Worm (Caenorhabditis elegans) whole organism, young adult: ENCODE results near the gene cest-9.2.

Experiments used
- B0035.1 ChIP-seq: sonication (generic microtip); optimal IDR thresholded peaks from 2 replicates; lab custom pipeline; 2016; ENCODE audit warnings: missing genetic modification characterization, mild to moderate bottlenecking, missing compliant biosample characterization, missing genotype, missing genetic modification reagents
- C06A6.2 ChIP-seq: fragments of 200-800 bp; sonication (Bioruptor generic); conservative IDR thresholded peaks from 2 replicates; pipeline ENCODE4 v1.3.6; 2022; ENCODE audit warnings: missing genetic modification characterization, missing compliant biosample characterization
- F37B4.10 ChIP-seq: fragments of 200-800 bp; sonication (Bioruptor generic); IDR thresholded peaks from 2 replicates; pipeline ENCODE4 v1.3.6; 2022; ENCODE audit warnings: missing genetic modification characterization, missing compliant biosample characterization
- F57A8.1 ChIP-seq: fragments of 200-800 bp; sonication (Bioruptor generic); optimal IDR thresholded peaks from 2 replicates; lab custom pipeline; 2018; ENCODE audit warnings: mild to moderate bottlenecking, missing genetic modification characterization, moderate library complexity, missing compliant biosample characterization
- F57C9.4 ChIP-seq: sonication (generic microtip); optimal IDR thresholded peaks from 2 replicates; lab custom pipeline; 2017; ENCODE audit warnings: mild to moderate bottlenecking, missing genetic modification characterization, missing compliant biosample characterization
- K12H6.12 ChIP-seq: fragments of 200-800 bp; sonication (Bioruptor generic); optimal IDR thresholded peaks from 2 replicates; lab custom pipeline; 2018; ENCODE audit warnings: mild to moderate bottlenecking, missing genetic modification characterization, missing compliant biosample characterization
- Y56A3A.18 ChIP-seq: fragments of 200-800 bp; sonication (Bioruptor generic); IDR thresholded peaks from 2 replicates; pipeline ENCODE4 v1.3.6; 2022; ENCODE audit warnings: missing genetic modification reagents, missing genetic modification characterization, missing compliant biosample characterization
- Y67H2A.10 ChIP-seq: fragments of 200-800 bp; sonication (Bioruptor generic); conservative IDR thresholded peaks from 2 replicates; pipeline ENCODE4 v1.3.6; 2022; ENCODE audit warnings: missing genetic modification reagents, missing genetic modification characterization, missing compliant biosample characterization
- Y79H2A.3 ChIP-seq: fragments of 200-800 bp; sonication (Bioruptor generic); conservative IDR thresholded peaks from 2 replicates; pipeline ENCODE4 v1.3.6; 2022; ENCODE audit warnings: missing genetic modification reagents, missing genetic modification characterization, missing compliant biosample characterization
- ama-1 ChIP-seq, 3 experiments: fragments of 150-350 bp in 1 of 3; sonication (generic microtip) in 2 of 3; optimal IDR thresholded peaks; 2 replicates each; lab custom pipeline; 2014 to 2018; ENCODE audit warnings: missing biosample characterization in 2 of 3, missing genetic modification characterization in 2 of 3, missing genetic modification reagents in 2 of 3
- aptf-3 ChIP-seq: fragments of 200-800 bp; sonication (Bioruptor generic); IDR thresholded peaks from 2 replicates; pipeline ENCODE4 v1.3.6; 2022; ENCODE audit warnings: missing genetic modification characterization, missing compliant biosample characterization
- athp-1 ChIP-seq: sonication (generic microtip); optimal IDR thresholded peaks from 2 replicates; lab custom pipeline; 2017; ENCODE audit warnings: mild to moderate bottlenecking, missing genetic modification characterization, missing compliant biosample characterization
- ceh-27 ChIP-seq: fragments of 200-800 bp; sonication (Bioruptor generic); optimal IDR thresholded peaks from 2 replicates; lab custom pipeline; 2018; ENCODE audit warnings: mild to moderate bottlenecking, missing genetic modification characterization, moderate library complexity, missing compliant biosample characterization
- die-1 ChIP-seq: sonication (generic microtip); optimal IDR thresholded peaks from 2 replicates; lab custom pipeline; 2016; ENCODE audit warnings: missing genotype, mild to moderate bottlenecking, missing genetic modification characterization, missing compliant biosample characterization
- dpl-1 ChIP-seq: fragments of 150-350 bp; optimal IDR thresholded peaks from 2 replicates; lab custom pipeline; 2014; ENCODE audit warnings: missing biosample characterization, missing genetic modification reagents, missing genetic modification characterization
- egrh-3 ChIP-seq: fragments of 200-800 bp; sonication (Bioruptor generic); IDR thresholded peaks from 2 replicates; pipeline ENCODE4 v1.3.6; 2022; ENCODE audit warnings: missing genetic modification reagents, missing genetic modification characterization, missing compliant biosample characterization
- him-1 ChIP-seq: sonication (generic microtip); optimal IDR thresholded peaks from 2 replicates; lab custom pipeline; 2016; ENCODE audit warnings: missing genotype, missing genetic modification reagents, missing genetic modification characterization, missing compliant biosample characterization
- hlh-26 ChIP-seq: fragments of 200-800 bp; sonication (Bioruptor generic); conservative IDR thresholded peaks from 2 replicates; pipeline ENCODE4 v1.3.6; 2022; ENCODE audit warnings: missing genetic modification reagents, missing genetic modification characterization, missing compliant biosample characterization
- hsf-1 ChIP-seq: fragments of 200-800 bp; sonication (Bioruptor generic); IDR thresholded peaks from 2 replicates; pipeline ENCODE4 v1.3.6; 2022; ENCODE audit warnings: missing genetic modification reagents, missing genetic modification characterization, missing compliant biosample characterization
- let-607 ChIP-seq, 2 experiments: fragments of 200-800 bp in 1 of 2; sonication (Bioruptor generic) in 1 of 2; sonication (generic microtip) in 1 of 2; optimal IDR thresholded peaks; 2 replicates each; lab custom pipeline; 2016 to 2018; ENCODE audit warnings: mild to moderate bottlenecking in 2 of 2, missing compliant biosample characterization in 2 of 2, missing genetic modification characterization in 2 of 2, moderate library complexity in 2 of 2, missing genotype in 1 of 2
- lin-35 ChIP-seq, 3 experiments: fragments of 150-350 bp in 2 of 3; sonication (generic microtip) in 1 of 3; optimal IDR thresholded peaks; 2 replicates each; lab custom pipeline; 2014 to 2018; ENCODE audit warnings: missing biosample characterization in 3 of 3, missing genetic modification characterization in 3 of 3, missing genetic modification reagents in 3 of 3
- lin-54 ChIP-seq: fragments of 200-800 bp; sonication (Bioruptor generic); optimal IDR thresholded peaks from 2 replicates; lab custom pipeline; 2018; ENCODE audit warnings: mild to moderate bottlenecking, missing genetic modification characterization, missing compliant biosample characterization
- madf-3 ChIP-seq: fragments of 200-800 bp; sonication (Bioruptor generic); IDR thresholded peaks from 2 replicates; pipeline ENCODE4 v1.3.6; 2022; ENCODE audit warnings: missing genetic modification reagents, missing genetic modification characterization, missing compliant biosample characterization
- madf-6 ChIP-seq: fragments of 200-800 bp; sonication (Bioruptor generic); IDR thresholded peaks from 2 replicates; pipeline ENCODE4 v1.3.6; 2022; ENCODE audit warnings: missing genetic modification reagents, missing genetic modification characterization, missing compliant biosample characterization
- mcd-1 ChIP-seq: fragments of 200-800 bp; sonication (Bioruptor generic); IDR thresholded peaks from 2 replicates; pipeline ENCODE4 v1.3.6; 2022; ENCODE audit warnings: missing genetic modification reagents, missing genetic modification characterization, missing compliant biosample characterization
- mel-28 ChIP-seq: sonication (generic microtip); optimal IDR thresholded peaks from 2 replicates; lab custom pipeline; 2016; ENCODE audit warnings: borderline replicate concordance, mild to moderate bottlenecking, missing genetic modification characterization, missing compliant biosample characterization
- nfya-1 ChIP-seq: sonication (generic microtip); optimal IDR thresholded peaks from 2 replicates; lab custom pipeline; 2017; ENCODE audit warnings: antibody characterized with exemption, missing compliant biosample characterization, missing genetic modification characterization, borderline replicate concordance; ENCODE audit not compliant: insufficient read depth
- nfya-2 ChIP-seq: fragments of 200-800 bp; sonication (Bioruptor generic); IDR thresholded peaks from 2 replicates; pipeline ENCODE4 v1.3.6; 2022; ENCODE audit warnings: missing genetic modification reagents, missing genetic modification characterization, missing compliant biosample characterization
- nfyb-1 ChIP-seq: fragments of 200-800 bp; sonication (Bioruptor generic); IDR thresholded peaks from 2 replicates; pipeline ENCODE4 v1.3.6; 2022; ENCODE audit warnings: missing genetic modification reagents, missing genetic modification characterization, missing compliant biosample characterization
- nhr-120 ChIP-seq: fragments of 200-800 bp; sonication (Bioruptor generic); IDR thresholded peaks from 2 replicates; pipeline ENCODE4 v1.3.6; 2022; ENCODE audit warnings: missing genetic modification characterization, missing compliant biosample characterization
- nhr-179 ChIP-seq: sonication (generic microtip); optimal IDR thresholded peaks from 2 replicates; lab custom pipeline; 2016; ENCODE audit warnings: mild to moderate bottlenecking, missing genetic modification characterization, missing compliant biosample characterization
- nhr-27 ChIP-seq: fragments of 200-800 bp; sonication (Bioruptor generic); optimal IDR thresholded peaks from 2 replicates; lab custom pipeline; 2018; ENCODE audit warnings: mild to moderate bottlenecking, missing genetic modification characterization, moderate library complexity, missing compliant biosample characterization
- nhr-80 ChIP-seq: sonication (generic microtip); optimal IDR thresholded peaks from 2 replicates; lab custom pipeline; 2016; ENCODE audit warnings: missing genetic modification characterization, missing compliant biosample characterization
- nhr-90 ChIP-seq: sonication (generic microtip); optimal IDR thresholded peaks from 2 replicates; lab custom pipeline; 2016; ENCODE audit warnings: missing genotype, mild to moderate bottlenecking, missing genetic modification characterization, missing compliant biosample characterization
- pbrm-1 ChIP-seq: fragments of 200-800 bp; sonication (Bioruptor generic); IDR thresholded peaks from 2 replicates; pipeline ENCODE4 v1.3.6; 2022; ENCODE audit warnings: missing genetic modification reagents, missing genetic modification characterization, missing compliant biosample characterization
- rcor-1 ChIP-seq: fragments of 200-800 bp; sonication (Bioruptor generic); IDR thresholded peaks from 2 replicates; pipeline ENCODE4 v1.3.6; 2022; ENCODE audit warnings: missing genetic modification reagents, missing genetic modification characterization, missing compliant biosample characterization
- rec-8 ChIP-seq, 2 experiments: sonication (generic microtip); optimal IDR thresholded peaks; 2 replicates each; lab custom pipeline; 2016; ENCODE audit warnings: mild to moderate bottlenecking in 2 of 2, missing genetic modification characterization in 2 of 2, missing genetic modification reagents in 2 of 2, missing genotype in 2 of 2, missing biosample characterization in 1 of 2, missing compliant biosample characterization in 1 of 2, moderate library complexity in 1 of 2
- sea-2 ChIP-seq: fragments of 200-800 bp; sonication (Bioruptor generic); IDR thresholded peaks from 2 replicates; pipeline ENCODE4 v1.3.6; 2022; ENCODE audit warnings: missing genetic modification characterization, missing compliant biosample characterization
- somi-1 ChIP-seq: fragments of 200-800 bp; sonication (Bioruptor generic); optimal IDR thresholded peaks from 2 replicates; lab custom pipeline; 2018; ENCODE audit warnings: mild to moderate bottlenecking, missing genetic modification characterization, missing compliant biosample characterization
- sptf-2 ChIP-seq: fragments of 200-800 bp; sonication (Bioruptor generic); optimal IDR thresholded peaks from 2 replicates; lab custom pipeline; 2018; ENCODE audit warnings: mild to moderate bottlenecking, missing genetic modification characterization, missing compliant biosample characterization
- tbp1 ChIP-seq: fragments of 200-800 bp; sonication (Bioruptor generic); optimal IDR thresholded peaks from 2 replicates; lab custom pipeline; 2018; ENCODE audit warnings: mild to moderate bottlenecking, missing genetic modification characterization, missing compliant biosample characterization
- tbx-9 ChIP-seq: sonication (generic microtip); optimal IDR thresholded peaks from 2 replicates; lab custom pipeline; 2016; ENCODE audit warnings: borderline replicate concordance, missing genetic modification characterization, inconsistent platforms, missing compliant biosample characterization
- unc-130 ChIP-seq: sonication (generic microtip); optimal IDR thresholded peaks from 2 replicates; lab custom pipeline; 2016; ENCODE audit warnings: missing genetic modification reagents, missing genetic modification characterization, missing compliant biosample characterization
- unc-62 ChIP-seq: fragments of 150-350 bp; optimal IDR thresholded peaks from 2 replicates; lab custom pipeline; 2014; ENCODE audit warnings: missing biosample characterization, missing genetic modification reagents, missing genetic modification characterization
- ztf-22 ChIP-seq: fragments of 200-800 bp; sonication (Bioruptor generic); optimal IDR thresholded peaks from 2 replicates; lab custom pipeline; 2018; ENCODE audit warnings: mild to moderate bottlenecking, missing genetic modification characterization, moderate library complexity, missing compliant biosample characterization
- ztf-6 ChIP-seq: fragments of 200-800 bp; sonication (Bioruptor generic); IDR thresholded peaks from 2 replicates; pipeline ENCODE4 v1.3.6; 2022; ENCODE audit warnings: missing genetic modification reagents, missing genetic modification characterization, missing compliant biosample characterization

cest-9.2 gene

DNA sequence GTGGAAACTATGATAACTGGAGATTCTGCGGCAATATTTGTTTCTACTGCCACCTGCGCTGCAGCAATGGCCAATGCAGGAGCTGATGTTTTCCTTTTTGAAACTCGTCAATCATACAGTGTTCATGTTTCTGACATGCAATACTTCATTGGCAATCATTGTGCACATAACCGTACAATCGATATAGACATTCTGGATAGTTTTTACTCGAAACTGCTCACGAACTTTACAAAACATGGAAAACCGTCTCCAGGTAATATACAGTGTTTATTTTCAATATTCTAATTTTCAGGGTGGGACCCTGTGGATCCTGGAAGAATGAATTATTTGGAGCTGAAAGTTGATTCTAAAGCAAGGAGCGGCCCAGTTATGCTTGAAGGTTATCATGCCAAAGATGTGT, at the start of gene cest-9.2:
TSS of gene cest-9.2 (plus strand) at position 301 of the 400 bp plus-strand sequence.
- no peak for TF ChIP-seq egrh-3

DNA sequence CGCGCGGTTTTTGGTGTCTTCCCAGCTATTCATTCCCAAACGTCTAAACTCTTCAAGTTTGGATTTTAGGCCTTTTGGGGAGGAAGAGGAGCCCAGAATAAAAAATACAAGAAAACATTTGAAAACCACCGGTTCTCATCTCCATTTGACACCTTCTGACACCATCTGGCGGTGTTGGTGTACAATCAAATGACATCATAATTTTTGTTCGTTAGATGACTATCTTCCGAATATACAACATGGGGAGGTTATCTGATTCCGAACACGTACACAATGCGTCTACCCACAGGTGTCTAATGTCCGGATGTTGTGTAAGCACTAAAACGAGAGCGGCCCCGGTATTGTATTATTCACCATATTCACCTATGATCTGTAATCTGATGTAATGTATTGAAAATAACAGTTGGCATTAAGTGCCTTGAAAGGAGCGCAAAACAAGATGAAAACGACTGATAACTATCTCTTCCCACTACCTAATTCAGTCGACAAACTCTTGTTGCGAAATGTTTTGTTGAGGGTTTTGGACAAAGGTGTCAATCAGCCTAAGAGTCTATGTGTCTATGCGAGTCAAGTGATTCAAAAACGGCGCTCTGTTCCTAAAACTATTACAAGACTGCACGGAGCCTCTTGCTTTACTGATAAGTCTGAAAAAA, 49.3 kb upstream of the cest-9.2 start:
- TF ChIP-seq F57A8.1 (GFP tag; lab: Kevin White, UChicago) = no peak
- TF ChIP-seq unc-130 (GFP tag; lab: Kevin White, UChicago) = no peak
- TF ChIP-seq ztf-6 (GFP tag; lab: Robert Waterston, UW) = no peak
- no peak for TF ChIP-seq B0035.1 (tag; lab: Kevin White, UChicago)
- no peak for TF ChIP-seq Y79H2A.3 (GFP tag; lab: Robert Waterston, UW)
- TF ChIP-seq ceh-27 (GFP tag; lab: Kevin White, UChicago) = no peak
- TF ChIP-seq Y56A3A.18 (GFP tag; lab: Robert Waterston, UW) = no peak
- no peak for TF ChIP-seq nhr-27 (tag; lab: Kevin White, UChicago)
- no peak for TF ChIP-seq die-1
- TF ChIP-seq sptf-2 (GFP tag; lab: Kevin White, UChicago) = no peak
- no peak for TF ChIP-seq dpl-1
- no peak for TF ChIP-seq nfya-1
- no peak for TF ChIP-seq F57C9.4
- peak; percentile 68 for TF ChIP-seq nfyb-1 (GFP tag; lab: Robert Waterston, UW)
- peak; percentile 98 for TF ChIP-seq nhr-80 (tag; lab: Kevin White, UChicago)
- TF ChIP-seq ztf-22 (GFP tag; lab: Kevin White, UChicago) = peak; percentile 3
- no peak for TF ChIP-seq nfya-2
- TF ChIP-seq let-607 (tag; optimal IDR thresholded peaks at IDR 0.05; lab: Kevin White, UChicago) = peak; percentile 43 to 56
- no peak for TF ChIP-seq rec-8 (tag; optimal IDR thresholded peaks at IDR 0.05; lab: Kevin White, UChicago)
- TF ChIP-seq Y67H2A.10 = no peak
- TF ChIP-seq rcor-1 (GFP tag; lab: Robert Waterston, UW) = no peak
- TF ChIP-seq somi-1 (GFP tag; lab: Kevin White, UChicago) = no peak
- TF ChIP-seq madf-6 (GFP tag; lab: Robert Waterston, UW) = no peak
- no peak for TF ChIP-seq mel-28
- no peak for TF ChIP-seq K12H6.12 (tag; lab: Kevin White, UChicago)
- no peak for TF ChIP-seq nhr-120 (GFP tag; lab: Robert Waterston, UW)
- TF ChIP-seq hlh-26 (GFP tag; lab: Robert Waterston, UW) = no peak
- TF ChIP-seq sea-2 (GFP tag; lab: Robert Waterston, UW) = no peak
- peak; percentile 60 for TF ChIP-seq nhr-90 (tag; lab: Kevin White, UChicago)
- no peak for TF ChIP-seq madf-3 (GFP tag; lab: Robert Waterston, UW)
- peak; percentile 96 for TF ChIP-seq unc-62
- TF ChIP-seq mcd-1 (GFP tag; lab: Robert Waterston, UW) = no peak
- peak; percentile 14 for TF ChIP-seq tbp1
- no peak for TF ChIP-seq athp-1
- no peak for TF ChIP-seq pbrm-1
- TF ChIP-seq him-1 = no peak
- no peak for TF ChIP-seq C06A6.2
- TF ChIP-seq lin-35 (GFP tag; optimal IDR thresholded peaks at IDR 0.05; lab: Kevin White, UChicago) = no peak
- TF ChIP-seq tbx-9 (tag; lab: Kevin White, UChicago) = no peak
- TF ChIP-seq lin-54 (GFP tag; lab: Kevin White, UChicago) = no peak
- TF ChIP-seq nhr-179 (tag; lab: Kevin White, UChicago) = no peak
- no peak for TF ChIP-seq F37B4.10 (GFP tag; lab: Robert Waterston, UW)
- TF ChIP-seq aptf-3 (GFP tag; lab: Robert Waterston, UW) = no peak
- no peak for TF ChIP-seq ama-1 (optimal IDR thresholded peaks at IDR 0.05; lab: Kevin White, UChicago)
- TF ChIP-seq ama-1 (GFP tag; optimal IDR thresholded peaks at IDR 0.05; lab: Kevin White, UChicago) = no peak
- no peak for TF ChIP-seq hsf-1 (GFP tag; lab: Robert Waterston, UW)
